ENCODE assay signal across 4 worm cellular contexts in genomic region chrV:11239187-11239725, ce11.
A peak's percentile ranks its signal among the peaks of the same experiment; 100 is the strongest.
TF ChIP-seq lines count a peak whose summit lies in the region.

TSS of gene dvc-1 (minus strand) at chrV:11239331.
TSS of gene ima-1 (plus strand) at chrV:11239675.

TF ChIP-seq in whole organism, L2 larva, 48 proteins besides CTCF, POLR2A, EP300 and RAD21 (continued from another document):
- TF ChIP-seq lin-11 (tag; optimal IDR thresholded peaks at IDR 0.05; lab: Kevin White, UChicago) (peak; percentile 62), ztf-1 (GFP tag; conservative IDR thresholded peaks at IDR 0.05; lab: Robert Waterston, UW) (no peak), unc-55 (GFP tag; optimal IDR thresholded peaks at IDR 0.05; lab: Kevin White, UChicago) (no peak), nhr-129 (tag; optimal IDR thresholded peaks at IDR 0.05; lab: Kevin White, UChicago) (peak; percentile 65), ztf-11 (tag; optimal IDR thresholded peaks at IDR 0.05; lab: Kevin White, UChicago) (no peak), R02D3.7 (tag; optimal IDR thresholded peaks at IDR 0.05; lab: Kevin White, UChicago) (peak; percentile 89), nhr-25 (tag; optimal IDR thresholded peaks at IDR 0.05; lab: Kevin White, UChicago) (peak; percentile 64), C34F6.9 (tag; optimal IDR thresholded peaks at IDR 0.05; lab: Kevin White, UChicago) (peak; percentile 57), lin-13 (GFP tag; optimal IDR thresholded peaks at IDR 0.05; lab: Kevin White, UChicago) (no peak), snpc-4 (tag; optimal IDR thresholded peaks at IDR 0.05; lab: Kevin White, UChicago) (no peak), nhr-21 (tag; optimal IDR thresholded peaks at IDR 0.05; lab: Kevin White, UChicago) (peak; percentile 7), fos-1 (tag; optimal IDR thresholded peaks at IDR 0.05; lab: Kevin White, UChicago) (peak; percentile 2), crh-2 (tag; optimal IDR thresholded peaks at IDR 0.05; lab: Kevin White, UChicago) (peak; percentile 66), blmp-1 (tag; optimal IDR thresholded peaks at IDR 0.05; lab: Kevin White, UChicago; ENCODE audit: insufficient read depth) (no peak), sma-3 (GFP tag; optimal IDR thresholded peaks at IDR 0.05; lab: Kevin White, UChicago) (peak; percentile 60), mbf-1 (tag; optimal IDR thresholded peaks at IDR 0.05; lab: Kevin White, UChicago) (no peak), F13H6.1 (tag; optimal IDR thresholded peaks at IDR 0.05; lab: Kevin White, UChicago) (peak; percentile 59), aly-2 (tag; optimal IDR thresholded peaks at IDR 0.05; lab: Kevin White, UChicago) (no peak), nhr-6 (tag; optimal IDR thresholded peaks at IDR 0.05; lab: Kevin White, UChicago) (no peak), nhr-12 (tag; optimal IDR thresholded peaks at IDR 0.05; lab: Kevin White, UChicago) (no peak), alr-1 (tag; optimal IDR thresholded peaks at IDR 0.05; lab: Kevin White, UChicago) (no peak), egl-27 (tag; optimal IDR thresholded peaks at IDR 0.05; lab: Kevin White, UChicago) (no peak), nhr-11 (tag; optimal IDR thresholded peaks at IDR 0.05; lab: Kevin White, UChicago) (no peak), elt-1 (tag; optimal IDR thresholded peaks at IDR 0.05; lab: Kevin White, UChicago) (no peak)
TF ChIP-seq in whole organism, L2 larva: peak in this region for 14.

TF ChIP-seq in whole organism, L4 larva, 104 proteins besides CTCF, POLR2A, EP300 and RAD21 (continued from another document and continues in another):
- TF ChIP-seq nhr-41 (GFP tag; IDR thresholded peaks at IDR 0.05; lab: Robert Waterston, UW) (no peak), nhr-76 (tag; optimal IDR thresholded peaks at IDR 0.05; lab: Kevin White, UChicago) (no peak), fos-1 (tag; optimal IDR thresholded peaks at IDR 0.05; lab: Kevin White, UChicago) (no peak), ceh-20 (GFP tag; IDR thresholded peaks at IDR 0.05; lab: Robert Waterston, UW) (no peak), ztf-11 (tag; optimal IDR thresholded peaks at IDR 0.05; lab: Kevin White, UChicago) (no peak), spr-3 (GFP tag; optimal IDR thresholded peaks at IDR 0.05; lab: Kevin White, UChicago) (no peak), daf-8 (GFP tag; IDR thresholded peaks at IDR 0.05; lab: Robert Waterston, UW) (no peak), vab-7 (GFP tag; IDR thresholded peaks at IDR 0.05; lab: Robert Waterston, UW) (peak; percentile 45), nhr-102 (tag; optimal IDR thresholded peaks at IDR 0.05; lab: Kevin White, UChicago) (no peak), T20F7.1 (GFP tag; optimal IDR thresholded peaks at IDR 0.05; lab: Kevin White, UChicago) (no peak), ceh-28 (tag; optimal IDR thresholded peaks at IDR 0.05; lab: Kevin White, UChicago) (no peak), ceh-44 (GFP tag; IDR thresholded peaks at IDR 0.05; lab: Robert Waterston, UW) (no peak), saeg-2 (GFP tag; IDR thresholded peaks at IDR 0.05; lab: Robert Waterston, UW) (no peak), D1046.2 (GFP tag; IDR thresholded peaks at IDR 0.05; lab: Robert Waterston, UW) (no peak), unc-39 (tag; optimal IDR thresholded peaks at IDR 0.05; lab: Kevin White, UChicago) (no peak), egl-27 (tag; optimal IDR thresholded peaks at IDR 0.05; lab: Kevin White, UChicago) (no peak), egl-43 (GFP tag; IDR thresholded peaks at IDR 0.05; lab: Robert Waterston, UW) (peak; percentile 65), unc-130 (GFP tag; optimal IDR thresholded peaks at IDR 0.05; lab: Kevin White, UChicago) (peak; percentile 96), lir-3 (tag; optimal IDR thresholded peaks at IDR 0.05; lab: Kevin White, UChicago) (no peak), attf-4 (tag; optimal IDR thresholded peaks at IDR 0.05; lab: Kevin White, UChicago) (no peak), arid-1 (GFP tag; conservative IDR thresholded peaks at IDR 0.05; lab: Robert Waterston, UW) (0 out of 2 replicates have a peak, but pooled peaks have one; percentile 44), hlh-30 (tag; optimal IDR thresholded peaks at IDR 0.05; lab: Kevin White, UChicago; ENCODE audit: insufficient read depth) (peak; percentile 75), zag-1 (tag; optimal IDR thresholded peaks at IDR 0.05; lab: Kevin White, UChicago) (no peak), dmd-8 (GFP tag; IDR thresholded peaks at IDR 0.05; lab: Robert Waterston, UW) (no peak), hif-1 (tag; optimal IDR thresholded peaks at IDR 0.05; lab: Kevin White, UChicago) (no peak), zip-11 (GFP tag; IDR thresholded peaks at IDR 0.05; lab: Robert Waterston, UW) (no peak), nhr-237 (tag; optimal IDR thresholded peaks at IDR 0.05; lab: Kevin White, UChicago) (no peak), dpl-1 (GFP tag; optimal IDR thresholded peaks at IDR 0.05; lab: Kevin White, UChicago) (peak; percentile 57), mep-1 (tag; optimal IDR thresholded peaks at IDR 0.05; lab: Kevin White, UChicago) (peak; percentile 59), hlh-11 (tag; optimal IDR thresholded peaks at IDR 0.05; lab: Kevin White, UChicago) (peak; percentile 58), Y48G9A.11 (GFP tag; IDR thresholded peaks at IDR 0.05; lab: Robert Waterston, UW) (0 out of 2 replicates have a peak, but pooled peaks have one; percentile 27), php-3 (GFP tag; IDR thresholded peaks at IDR 0.05; lab: Robert Waterston, UW) (0 out of 2 replicates have a peak, but pooled peaks have one; percentile 30), zfp-3 (GFP tag; conservative IDR thresholded peaks at IDR 0.05; lab: Robert Waterston, UW) (no peak), F44E2.7 (GFP tag; IDR thresholded peaks at IDR 0.05; lab: Robert Waterston, UW) (no peak), dmd-9 (GFP tag; IDR thresholded peaks at IDR 0.05; lab: Robert Waterston, UW) (0 out of 2 replicates have a peak, but pooled peaks have one; percentile 36), dmd-6 (GFP tag; IDR thresholded peaks at IDR 0.05; lab: Robert Waterston, UW) (no peak), fkh-10 (GFP tag; optimal IDR thresholded peaks at IDR 0.05; lab: Kevin White, UChicago) (no peak), daf-19 (GFP tag; conservative IDR thresholded peaks at IDR 0.05; lab: Robert Waterston, UW) (no peak)

TF ChIP-seq in whole organism, late embryonic, 69 proteins besides CTCF, POLR2A, EP300 and RAD21 (continued from another document and continues in another):
- peak; percentile 59 for TF ChIP-seq che-1 (tag; optimal IDR thresholded peaks at IDR 0.05; lab: Kevin White, UChicago)
- TF ChIP-seq ceh-22 (tag; optimal IDR thresholded peaks at IDR 0.05; lab: Kevin White, UChicago): no peak
- TF ChIP-seq elt-4 (tag; optimal IDR thresholded peaks at IDR 0.05; lab: Kevin White, UChicago): no peak
- peak; percentile 4 for TF ChIP-seq eyg-1 (tag; optimal IDR thresholded peaks at IDR 0.05; lab: Kevin White, UChicago)
- peak; percentile 22 for TF ChIP-seq T23F11.4 (GFP tag; optimal IDR thresholded peaks at IDR 0.05; lab: Kevin White, UChicago)
- peak; percentile 79 for TF ChIP-seq ceh-2 (tag; optimal IDR thresholded peaks at IDR 0.05; lab: Kevin White, UChicago)
- TF ChIP-seq ceh-48 (tag; optimal IDR thresholded peaks at IDR 0.05; lab: Kevin White, UChicago): peak; percentile 27
- no peak for TF ChIP-seq pqm-1 (tag; optimal IDR thresholded peaks at IDR 0.05; lab: Kevin White, UChicago)
- peak; percentile 55; the same call in 1 of the 2 replicates for TF ChIP-seq unc-3 (GFP tag; conservative IDR thresholded peaks at IDR 0.05; lab: Robert Waterston, UW)
- TF ChIP-seq unc-3 (tag; optimal IDR thresholded peaks at IDR 0.05; lab: Kevin White, UChicago): peak; percentile 68
- peak; percentile 41 for TF ChIP-seq npax-4 (tag; optimal IDR thresholded peaks at IDR 0.05; lab: Kevin White, UChicago)
- peak; percentile 26 for TF ChIP-seq ceh-24 (tag; optimal IDR thresholded peaks at IDR 0.05; lab: Kevin White, UChicago)
- TF ChIP-seq unc-55 (GFP tag; optimal IDR thresholded peaks at IDR 0.05; lab: Kevin White, UChicago): no peak
- no peak for TF ChIP-seq dmd-4 (tag; optimal IDR thresholded peaks at IDR 0.05; lab: Kevin White, UChicago; ENCODE audit: borderline replicate concordance)
- no peak for TF ChIP-seq mec-3 (tag; optimal IDR thresholded peaks at IDR 0.05; lab: Kevin White, UChicago; ENCODE audit: borderline replicate concordance)
- no peak for TF ChIP-seq pha-2 (tag; optimal IDR thresholded peaks at IDR 0.05; lab: Kevin White, UChicago)
- peak; percentile 75 for TF ChIP-seq ttx-3 (tag; optimal IDR thresholded peaks at IDR 0.05; lab: Kevin White, UChicago)
- peak; percentile 41 for TF ChIP-seq dve-1 (tag; optimal IDR thresholded peaks at IDR 0.05; lab: Kevin White, UChicago)
- TF ChIP-seq tbx-2 (tag; optimal IDR thresholded peaks at IDR 0.05; lab: Kevin White, UChicago): peak; percentile 77
- TF ChIP-seq hlh-13 (GFP tag; optimal IDR thresholded peaks at IDR 0.05; lab: Kevin White, UChicago): peak; percentile 40
- peak; percentile 48 for TF ChIP-seq hlh-8 (tag; optimal IDR thresholded peaks at IDR 0.05; lab: Kevin White, UChicago)
- peak; percentile 66 for TF ChIP-seq nhr-232 (tag; optimal IDR thresholded peaks at IDR 0.05; lab: Kevin White, UChicago)
- TF ChIP-seq ceh-19 (GFP tag; optimal IDR thresholded peaks at IDR 0.05; lab: Kevin White, UChicago): peak; percentile 66
- peak; percentile 69 for TF ChIP-seq C08G9.2 (tag; optimal IDR thresholded peaks at IDR 0.05; lab: Kevin White, UChicago)
- peak; percentile 25 for TF ChIP-seq pax-1 (tag; optimal IDR thresholded peaks at IDR 0.05; lab: Kevin White, UChicago)
- TF ChIP-seq tbx-7 (tag; optimal IDR thresholded peaks at IDR 0.05; lab: Kevin White, UChicago): no peak
- TF ChIP-seq ceh-9 (tag; optimal IDR thresholded peaks at IDR 0.05; lab: Kevin White, UChicago): no peak
- TF ChIP-seq hlh-15 (tag; optimal IDR thresholded peaks at IDR 0.05; lab: Kevin White, UChicago): peak; percentile 70
- TF ChIP-seq ceh-45 (GFP tag; IDR thresholded peaks at IDR 0.05; lab: Robert Waterston, UW): 0 out of 2 replicates have a peak, but pooled peaks have one; percentile 51
- peak; percentile 74 for TF ChIP-seq syd-9 (tag; optimal IDR thresholded peaks at IDR 0.05; lab: Kevin White, UChicago)
- TF ChIP-seq pha-4 (tag; optimal IDR thresholded peaks at IDR 0.05; lab: Kevin White, UChicago): no peak
- peak; percentile 45 for TF ChIP-seq Y22D7AL.16 (tag; optimal IDR thresholded peaks at IDR 0.05; lab: Kevin White, UChicago)
- TF ChIP-seq ceh-14 (tag; optimal IDR thresholded peaks at IDR 0.05; lab: Kevin White, UChicago): peak; percentile 85
- peak; percentile 81 for TF ChIP-seq hlh-6 (tag; optimal IDR thresholded peaks at IDR 0.05; lab: Kevin White, UChicago)
- TF ChIP-seq C38D4.7 (GFP tag; optimal IDR thresholded peaks at IDR 0.05; lab: Kevin White, UChicago): peak; percentile 64
- peak; percentile 79 for TF ChIP-seq fkh-6 (tag; optimal IDR thresholded peaks at IDR 0.05; lab: Kevin White, UChicago)
- peak; percentile 70 for TF ChIP-seq odd-2 (tag; optimal IDR thresholded peaks at IDR 0.05; lab: Kevin White, UChicago)
- TF ChIP-seq zip-5 (tag; optimal IDR thresholded peaks at IDR 0.05; lab: Kevin White, UChicago): peak; percentile 68
- TF ChIP-seq K09A11.1 (tag; optimal IDR thresholded peaks at IDR 0.05; lab: Kevin White, UChicago; ENCODE audit: insufficient read depth): peak; percentile 72

TF ChIP-seq in whole organism, mixed stage, embryonic, 35 proteins besides CTCF, POLR2A, EP300 and RAD21 (continued from another document):
- TF ChIP-seq sem-2 (GFP tag; optimal IDR thresholded peaks at IDR 0.05; lab: Kevin White, UChicago) (peak; percentile 65), unc-62 (GFP tag; optimal IDR thresholded peaks at IDR 0.05; lab: Kevin White, UChicago) (no peak), ces-1 (GFP tag; optimal IDR thresholded peaks at IDR 0.05; lab: Kevin White, UChicago) (peak; percentile 36), mls-2 (tag; optimal IDR thresholded peaks at IDR 0.05; lab: Kevin White, UChicago) (peak; percentile 87), drap-1 (GFP tag; optimal IDR thresholded peaks at IDR 0.05; lab: Kevin White, UChicago) (peak; percentile 69), unc-120 (tag; optimal IDR thresholded peaks at IDR 0.05; lab: Kevin White, UChicago; ENCODE audit: poor library complexity, severe bottlenecking) (peak; percentile 54)
TF ChIP-seq in whole organism, mixed stage, embryonic: peak in this region for 22.
